Fruit fly (Drosophila melanogaster): ENCODE data around the gene CG13992.

The CG13992 gene

DNA sequence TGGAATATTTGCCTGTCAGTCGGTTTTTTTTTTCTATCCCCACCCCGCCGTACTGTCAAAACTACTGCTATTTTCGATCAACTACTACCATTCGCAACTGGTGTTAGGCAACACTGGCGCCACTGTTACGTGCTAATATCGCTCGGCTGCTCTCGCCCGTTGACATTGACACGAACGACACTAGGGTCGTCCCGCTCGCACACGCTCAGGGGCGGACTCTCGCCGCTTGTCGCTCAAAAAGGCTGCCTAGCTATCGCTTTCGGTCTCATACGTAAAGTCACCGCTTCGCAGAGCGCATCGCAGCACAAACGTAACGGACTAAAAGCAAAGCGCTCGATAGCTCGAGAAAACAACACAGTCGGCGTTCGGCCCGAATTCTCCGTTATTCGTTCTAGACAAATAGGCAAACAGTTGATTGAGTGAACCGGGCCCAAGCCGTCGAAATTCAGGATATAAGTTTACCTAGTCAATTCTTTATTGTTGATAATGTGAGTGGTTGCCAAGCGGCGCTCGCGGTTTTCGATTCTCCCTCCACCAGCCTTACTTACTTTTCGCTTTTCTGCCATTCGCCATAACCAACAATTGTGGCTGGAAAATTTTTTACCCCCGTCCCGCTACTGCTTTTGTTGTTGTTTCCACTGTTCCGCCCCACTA lies 14.9 kb upstream of the CG13992 start (continued):
- TF ChIP-seq CG8478 (optimal IDR thresholded peaks at IDR 0.05) (peak; percentile 93), CG31224 (GFP tag; IDR thresholded peaks at IDR 0.05) (no peak), CG15696 (tag; optimal IDR thresholded peaks at IDR 0.05) (no peak), repo (GFP tag; optimal IDR thresholded peaks at IDR 0.05) (no peak), lab (GFP tag; optimal IDR thresholded peaks at IDR 0.05) (peak; percentile 39), zfh1 (GFP tag; IDR thresholded peaks at IDR 0.05) (no peak), CG15479 (GFP tag; optimal IDR thresholded peaks at IDR 0.05) (no peak), Nf-YB (GFP tag; optimal IDR thresholded peaks at IDR 0.05) (peak; percentile 50), CG2202 (tag; optimal IDR thresholded peaks at IDR 0.05) (no peak), Myb (GFP tag; optimal IDR thresholded peaks at IDR 0.05) (peak; percentile 41), CG1603 (tag; optimal IDR thresholded peaks at IDR 0.05) (peak; percentile 56), D (optimal IDR thresholded peaks at IDR 0.05) (no peak), D (GFP tag; optimal IDR thresholded peaks at IDR 0.05) (no peak), Taf1 (GFP tag; IDR thresholded peaks at IDR 0.05) (no peak), shn (GFP tag; optimal IDR thresholded peaks at IDR 0.05) (no peak), chn (GFP tag; optimal IDR thresholded peaks at IDR 0.05) (peak; percentile 38), CG16779 (GFP tag; IDR thresholded peaks at IDR 0.05) (no peak), CG2120 (GFP tag; optimal IDR thresholded peaks at IDR 0.05) (peak; percentile 58), so (GFP tag; IDR thresholded peaks at IDR 0.05) (no peak), CG6272 (GFP tag; IDR thresholded peaks at IDR 0.05) (no peak), gro (GFP tag; optimal IDR thresholded peaks at IDR 0.05) (peak; percentile 12), Sin3A (optimal IDR thresholded peaks at IDR 0.05) (no peak), CG9817 (tag; optimal IDR thresholded peaks at IDR 0.05) (peak; percentile 38), CG6254 (GFP tag; optimal IDR thresholded peaks at IDR 0.05) (no peak), CG17612 (GFP tag; IDR thresholded peaks at IDR 0.05) (no peak), Ptx1 (GFP tag; IDR thresholded peaks at IDR 0.05) (no peak)

DNA sequence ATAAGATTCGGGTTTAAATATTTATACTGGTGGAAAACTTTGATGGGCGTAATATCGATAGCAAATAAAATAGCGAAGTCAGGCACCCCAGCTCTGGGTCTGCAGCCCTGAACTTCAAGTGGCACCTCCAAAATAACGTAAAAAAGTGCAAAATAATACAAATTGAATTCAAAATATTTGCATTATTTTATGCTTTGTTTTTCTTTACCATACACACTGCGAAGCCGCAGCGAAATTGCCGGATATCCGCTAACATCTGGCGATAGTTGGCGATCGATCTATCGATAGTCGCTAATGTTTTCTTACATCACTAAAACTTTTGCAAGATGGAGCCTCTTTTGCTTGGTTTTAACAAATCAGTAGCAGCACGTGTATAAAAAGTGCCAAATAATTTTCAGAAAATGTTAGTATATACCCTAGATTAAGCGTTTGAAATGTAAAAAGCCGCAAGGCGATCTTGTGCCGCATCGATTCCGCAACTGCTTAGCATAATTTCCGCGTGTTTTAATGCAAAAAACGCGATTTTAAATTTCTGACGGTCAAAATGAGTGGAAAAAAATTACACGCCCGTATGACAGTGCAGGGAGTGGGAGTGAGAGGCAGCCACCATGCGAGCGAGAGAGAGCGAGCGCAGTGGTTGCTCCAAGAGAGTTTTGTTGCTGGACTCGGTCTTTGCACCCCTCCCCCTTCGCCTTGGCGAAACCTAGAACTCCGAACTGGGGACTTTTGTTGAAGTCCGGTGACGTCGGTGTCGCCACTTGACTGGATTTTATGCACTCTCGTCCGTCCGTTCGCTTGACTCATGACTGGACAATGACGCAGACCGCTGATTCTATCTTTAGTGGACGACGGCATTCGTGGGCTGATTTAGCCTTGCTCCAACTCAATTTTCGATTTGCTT lies 14.1 kb upstream of the CG13992 start, which contains the start of gene eIF4A:
TSS of gene eIF4A (plus strand) at position 332 of the 901 bp plus-strand sequence.
- no peak for TF ChIP-seq cas (GFP tag; IDR thresholded peaks at IDR 0.05)
- TF ChIP-seq YL-1 (GFP tag; optimal IDR thresholded peaks at IDR 0.05) = peak; percentile 24
- no peak for TF ChIP-seq Atf3 (GFP tag; optimal IDR thresholded peaks at IDR 0.05)
- TF ChIP-seq CG10654 (GFP tag; optimal IDR thresholded peaks at IDR 0.05) = no peak
- no peak for TF ChIP-seq Hr3 (GFP tag; optimal IDR thresholded peaks at IDR 0.05)
- no peak for TF ChIP-seq crc (GFP tag; optimal IDR thresholded peaks at IDR 0.05)
- peak; percentile 67 for TF ChIP-seq caup (GFP tag; optimal IDR thresholded peaks at IDR 0.05; ENCODE audit: severe bottlenecking)
- TF ChIP-seq ase (GFP tag; IDR thresholded peaks at IDR 0.05) = no peak
- TF ChIP-seq Dll (GFP tag; IDR thresholded peaks at IDR 0.05; ENCODE audit: partially characterized antibody) = no peak
- TF ChIP-seq CG6683 (GFP tag; optimal IDR thresholded peaks at IDR 0.05) = no peak
- no peak for TF ChIP-seq E2f1 (GFP tag; IDR thresholded peaks at IDR 0.05)
- no peak for TF ChIP-seq CrebB (tag; optimal IDR thresholded peaks at IDR 0.05)
- peak in 1 of 2 experiments; percentile 40 for TF ChIP-seq Pdp1 (GFP tag; optimal IDR thresholded peaks at IDR 0.05)
- no peak for TF ChIP-seq GATAe (GFP tag; conservative IDR thresholded peaks at IDR 0.05)
- TF ChIP-seq CG32532 (GFP tag; IDR thresholded peaks at IDR 0.05) = no peak
- TF ChIP-seq grau (tag; optimal IDR thresholded peaks at IDR 0.05) = no peak
- TF ChIP-seq CG3995 (GFP tag; optimal IDR thresholded peaks at IDR 0.05) = no peak
- TF ChIP-seq Max (GFP tag; optimal IDR thresholded peaks at IDR 0.05) = peak; percentile 50
- TF ChIP-seq Ptx1 (GFP tag; IDR thresholded peaks at IDR 0.05) = no peak
- TF ChIP-seq CG31388 (GFP tag; optimal IDR thresholded peaks at IDR 0.05) = no peak
- no peak for TF ChIP-seq CG2129 (GFP tag; IDR thresholded peaks at IDR 0.05; ENCODE audit: partially characterized antibody)
- TF ChIP-seq Sry-δ (GFP tag; optimal IDR thresholded peaks at IDR 0.05) = peak; percentile 95
- TF ChIP-seq Spps (tag; optimal IDR thresholded peaks at IDR 0.05) = peak; percentile 11
- peak; percentile 1 for TF ChIP-seq Jarid2 (GFP tag; optimal IDR thresholded peaks at IDR 0.05)
